Worm (Caenorhabditis elegans) whole organism, L1 larva: Measurements from ENCODE around the gene C43D7.7.

Experiments
- Y116A8C.19 ChIP-seq: sonication (generic microtip); optimal IDR thresholded peaks from 2 replicates; lab custom pipeline; 2016; ENCODE audit warnings: missing compliant biosample characterization, missing genetic modification characterization, borderline replicate concordance
- aly-2 ChIP-seq: fragments of 150-350 bp; optimal IDR thresholded peaks from 2 replicates; lab custom pipeline; 2014; ENCODE audit warnings: missing biosample characterization, missing genetic modification characterization
- ama-1 ChIP-seq: fragments of 150-350 bp; optimal IDR thresholded peaks from 2 replicates; lab custom pipeline; 2014
- ceh-63 ChIP-seq: fragments of 200-800 bp; sonication (Bioruptor generic); optimal IDR thresholded peaks from 2 replicates; lab custom pipeline; 2018; ENCODE audit warnings: mild to moderate bottlenecking, missing genetic modification characterization, missing compliant biosample characterization
- ceh-90 ChIP-seq: sonication (generic microtip); optimal IDR thresholded peaks from 2 replicates; lab custom pipeline; 2016; ENCODE audit warnings: missing genetic modification characterization, missing compliant biosample characterization
- efl-1 ChIP-seq, 4 experiments: fragments of 150-350 bp; optimal IDR thresholded peaks in 3 of 4; peaks in 1 of 4; 1 replicate in 1 of 4; 2 replicates in 3 of 4; lab custom pipeline; 2014; ENCODE audit warnings: missing biosample characterization in 2 of 4, missing genetic modification characterization in 2 of 4, missing genetic modification reagents in 2 of 4
- efl-3 ChIP-seq: fragments of 200-800 bp; sonication (Bioruptor generic); optimal IDR thresholded peaks from 2 replicates; lab custom pipeline; 2018; ENCODE audit warnings: mild to moderate bottlenecking, missing genetic modification characterization, missing compliant biosample characterization
- elt-2 ChIP-seq: sonication (generic microtip); optimal IDR thresholded peaks from 2 replicates; lab custom pipeline; 2016; ENCODE audit warnings: missing genetic modification characterization, mild to moderate bottlenecking, inconsistent platforms, missing compliant biosample characterization, missing genetic modification reagents
- ets-5 ChIP-seq: fragments of 200-800 bp; sonication (Bioruptor generic); IDR thresholded peaks from 2 replicates; pipeline ENCODE4 v1.3.6; 2022; ENCODE audit warnings: missing genetic modification characterization, missing compliant biosample characterization
- fkh-10 ChIP-seq: sonication (generic microtip); optimal IDR thresholded peaks from 2 replicates; lab custom pipeline; 2017; ENCODE audit warnings: missing biosample characterization, missing genetic modification reagents, missing genetic modification characterization
- fkh-8 ChIP-seq: sonication (generic microtip); optimal IDR thresholded peaks from 2 replicates; lab custom pipeline; 2016; ENCODE audit warnings: mild to moderate bottlenecking, missing genetic modification characterization, missing compliant biosample characterization
- grh-1 ChIP-seq: fragments of 200-800 bp; sonication (Bioruptor generic); IDR thresholded peaks from 2 replicates; pipeline ENCODE4 v1.3.6; 2022; ENCODE audit warnings: missing genetic modification reagents, missing genetic modification characterization, missing compliant biosample characterization
- hpl-2 ChIP-seq: fragments of 150-350 bp; optimal IDR thresholded peaks from 2 replicates; lab custom pipeline; 2014; ENCODE audit warnings: missing biosample characterization, missing genetic modification reagents, missing genetic modification characterization
- jun-1 ChIP-seq: fragments of 150-350 bp; optimal IDR thresholded peaks from 2 replicates; lab custom pipeline; 2014; ENCODE audit warnings: missing biosample characterization, missing genetic modification reagents, missing genetic modification characterization
- lin-13 ChIP-seq: fragments of 150-350 bp; optimal IDR thresholded peaks from 2 replicates; lab custom pipeline; 2014; ENCODE audit warnings: missing biosample characterization, missing genetic modification reagents, missing genetic modification characterization
- lin-39 ChIP-seq: fragments of 150-350 bp; optimal IDR thresholded peaks from 2 replicates; lab custom pipeline; 2014; ENCODE audit warnings: missing biosample characterization, missing genetic modification reagents, missing genetic modification characterization
- lir-3 ChIP-seq: sonication (generic microtip); optimal IDR thresholded peaks from 2 replicates; lab custom pipeline; 2016; ENCODE audit warnings: mild to moderate bottlenecking, missing genetic modification characterization, moderate library complexity, missing compliant biosample characterization; ENCODE audit not compliant: poor library complexity
- lsy-2 ChIP-seq, 2 experiments: fragments of 150-350 bp; optimal IDR thresholded peaks; 2 replicates each; lab custom pipeline; 2014; ENCODE audit warnings: missing biosample characterization in 2 of 2, missing genetic modification characterization in 2 of 2
- mep-1 ChIP-seq: fragments of 150-350 bp; optimal IDR thresholded peaks from 2 replicates; lab custom pipeline; 2014; ENCODE audit warnings: missing biosample characterization, missing genetic modification characterization
- nhr-12 ChIP-seq: sonication (generic microtip); optimal IDR thresholded peaks from 2 replicates; lab custom pipeline; 2017; ENCODE audit warnings: missing biosample characterization, missing genetic modification characterization
- nhr-237 ChIP-seq: fragments of 150-350 bp; optimal IDR thresholded peaks from 2 replicates; lab custom pipeline; 2014; ENCODE audit warnings: missing biosample characterization, missing genetic modification characterization
- nhr-28 ChIP-seq: fragments of 150-350 bp; optimal IDR thresholded peaks from 2 replicates; lab custom pipeline; 2014; ENCODE audit warnings: missing biosample characterization, missing genetic modification characterization
- nhr-47 ChIP-seq: sonication (generic microtip); optimal IDR thresholded peaks from 2 replicates; lab custom pipeline; 2016; ENCODE audit warnings: mild to moderate bottlenecking, missing genetic modification characterization, moderate library complexity, missing compliant biosample characterization
- nhr-84 ChIP-seq: sonication (generic microtip); optimal IDR thresholded peaks from 2 replicates; lab custom pipeline; 2017; ENCODE audit warnings: missing biosample characterization, missing genetic modification characterization
- pag-3 ChIP-seq: sonication (generic microtip); optimal IDR thresholded peaks from 2 replicates; lab custom pipeline; 2017; ENCODE audit warnings: missing genetic modification characterization, mild to moderate bottlenecking, missing compliant biosample characterization, antibody characterized with exemption, borderline replicate concordance; ENCODE audit not compliant: insufficient read depth
- pqm-1 ChIP-seq: sonication (generic microtip); optimal IDR thresholded peaks from 3 replicates; lab custom pipeline; 2017; ENCODE audit warnings: missing biosample characterization, missing genetic modification characterization
- rnt-1 ChIP-seq: sonication (generic microtip); optimal IDR thresholded peaks from 2 replicates; lab custom pipeline; 2016; ENCODE audit warnings: mild to moderate bottlenecking, missing genetic modification characterization, moderate library complexity, missing compliant biosample characterization
- skn-1 ChIP-seq: fragments of 150-350 bp; optimal IDR thresholded peaks from 2 replicates; lab custom pipeline; 2014; ENCODE audit warnings: missing biosample characterization, missing genetic modification characterization
- sptf-1 ChIP-seq: fragments of 150-350 bp; optimal IDR thresholded peaks from 2 replicates; lab custom pipeline; 2014; ENCODE audit warnings: missing biosample characterization, missing genetic modification characterization
- swsn-7 ChIP-seq: sonication (generic microtip); optimal IDR thresholded peaks from 2 replicates; lab custom pipeline; 2016; ENCODE audit warnings: missing genetic modification characterization, missing compliant biosample characterization
- tlp-1 ChIP-seq: fragments of 150-350 bp; optimal IDR thresholded peaks from 2 replicates; lab custom pipeline; 2014; ENCODE audit warnings: missing biosample characterization, missing genetic modification characterization
- unc-130 ChIP-seq: fragments of 150-350 bp; optimal IDR thresholded peaks from 2 replicates; lab custom pipeline; 2017; ENCODE audit warnings: missing biosample characterization, missing genetic modification characterization, inconsistent platforms
- unc-30 ChIP-seq: sonication (generic microtip); optimal IDR thresholded peaks from 2 replicates; lab custom pipeline; 2017; ENCODE audit warnings: missing biosample characterization, missing genetic modification characterization
- unc-86 ChIP-seq: sonication (generic microtip); optimal IDR thresholded peaks from 2 replicates; lab custom pipeline; 2016; ENCODE audit warnings: missing genetic modification characterization, missing compliant biosample characterization
- zag-1 ChIP-seq: fragments of 150-350 bp; optimal IDR thresholded peaks from 2 replicates; lab custom pipeline; 2014; ENCODE audit warnings: missing biosample characterization, missing genetic modification characterization
- ztf-11 ChIP-seq, 2 experiments: sonication (generic microtip); optimal IDR thresholded peaks; 2 replicates each; lab custom pipeline; 2016 to 2017; ENCODE audit warnings: missing genetic modification characterization in 2 of 2, missing biosample characterization in 1 of 2, missing compliant biosample characterization in 1 of 2

C43D7.7 gene

ce11 chrV:19319460-19319995 lies at the start of gene C43D7.7:
TSS of gene C43D7.7 (minus strand) at chrV:19319510.
- no peak for TF ChIP-seq nhr-12 (tag; lab: Kevin White, UChicago)
- peak; percentile 69 for TF ChIP-seq elt-2
- TF ChIP-seq, all 84 proteins: peak for 1

- TF ChIP-seq jun-1 (tag; lab: Kevin White, UChicago) (no peak), nhr-47 (tag; lab: Kevin White, UChicago) (no peak), lin-39 (tag; lab: Kevin White, UChicago) (no peak), hpl-2 (GFP tag; lab: Kevin White, UChicago) (no peak), ceh-63 (GFP tag; lab: Kevin White, UChicago) (no peak), nhr-12 (tag; lab: Kevin White, UChicago) (no peak), unc-30 (tag; lab: Kevin White, UChicago) (no peak), unc-86 (tag; lab: Kevin White, UChicago) (no peak), fkh-8 (no peak), pag-3 (no peak), rnt-1 (no peak), unc-130 (tag; lab: Kevin White, UChicago) (no peak), skn-1 (no peak), ama-1 (lab: Kevin White, UChicago) (no peak)
- TF ChIP-seq, all 84 proteins: peak for 0
These were observed 43.3 kb upstream of the C43D7.7 start, which contains the start of gene C14B4.2 for ce11 chrV:19362568-19362967. TSS of gene C14B4.2 (minus strand) at chrV:19362668.

- TF ChIP-seq mep-1 (tag; lab: Kevin White, UChicago) (no peak), pqm-1 (tag; lab: Kevin White, UChicago) (no peak), zag-1 (tag; lab: Kevin White, UChicago) (no peak), nhr-28 (no peak), sptf-1 (tag; lab: Kevin White, UChicago) (no peak), aly-2 (tag; lab: Kevin White, UChicago) (no peak), fkh-10 (no peak), unc-30 (tag; lab: Kevin White, UChicago) (no peak), Y116A8C.19 (tag; lab: Kevin White, UChicago) (no peak), ceh-63 (GFP tag; lab: Kevin White, UChicago) (no peak), efl-3 (GFP tag; lab: Kevin White, UChicago) (no peak), ets-5 (GFP tag; lab: Robert Waterston, UW) (no peak), nhr-84 (tag; lab: Kevin White, UChicago) (no peak), ztf-11 (tag; optimal IDR thresholded peaks at IDR 0.05; lab: Kevin White, UChicago) (no peak), rnt-1 (no peak), lsy-2 (tag; optimal IDR thresholded peaks at IDR 0.05; lab: Kevin White, UChicago) (no peak), swsn-7 (no peak), ceh-90 (tag; lab: Kevin White, UChicago) (no peak)
These were observed 38.7 kb upstream of the C43D7.7 start for ce11 chrV:19358039-19358438.

DNA sequence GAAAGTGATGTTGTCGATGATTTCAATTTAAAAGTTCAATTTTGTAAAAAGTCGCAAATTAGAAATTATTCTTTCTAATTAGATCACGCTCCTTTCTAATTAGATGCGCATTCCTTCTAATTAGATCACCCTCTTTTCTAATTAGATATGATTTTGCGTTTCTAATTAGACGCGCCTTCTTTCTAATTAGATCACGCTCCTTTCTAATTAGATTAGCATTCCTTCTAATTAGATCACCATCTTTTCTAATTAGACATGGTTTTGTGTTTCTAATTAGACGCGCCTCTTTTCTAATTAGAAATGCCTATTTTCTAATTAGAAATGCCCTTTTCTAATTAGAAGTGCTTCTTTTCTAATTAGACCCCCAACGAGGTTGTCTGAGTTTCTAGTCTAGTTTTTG lies 37.4 kb upstream of the C43D7.7 start:
- no peak for TF ChIP-seq efl-3 (GFP tag; lab: Kevin White, UChicago)
- TF ChIP-seq swsn-7, result no peak
- TF ChIP-seq lin-39 (tag; lab: Kevin White, UChicago), result no peak
- no peak for TF ChIP-seq lir-3 (tag; lab: Kevin White, UChicago)
- no peak for TF ChIP-seq aly-2 (tag; lab: Kevin White, UChicago)
- TF ChIP-seq grh-1 (GFP tag; lab: Robert Waterston, UW), result no peak
- TF ChIP-seq, all 84 proteins: peak for 0

ce11 chrV:19355219-19355618 lies 35.9 kb upstream of the C43D7.7 start:
- no peak for TF ChIP-seq nhr-237 (tag; lab: Kevin White, UChicago)
- no peak for TF ChIP-seq lin-13 (GFP tag; lab: Kevin White, UChicago)
- TF ChIP-seq skn-1, result no peak
- no peak for TF ChIP-seq aly-2 (tag; lab: Kevin White, UChicago)
- TF ChIP-seq tlp-1 (tag; lab: Kevin White, UChicago), result no peak
- no peak for TF ChIP-seq unc-86 (tag; lab: Kevin White, UChicago)
- TF ChIP-seq efl-1 (optimal IDR thresholded peaks at IDR 0.05; lab: Kevin White, UChicago), result no peak
- peak in 1 of 2 experiments; percentile 84 for TF ChIP-seq efl-1 (GFP tag; optimal IDR thresholded peaks at IDR 0.05 in 1 of 2; lab: Kevin White, UChicago)
- TF ChIP-seq, all 84 proteins: peak for 1
